Worm (Caenorhabditis elegans) whole organism, young adult: ENCODE data around the gene Y37E11AM.4.

Experiments used
- chd-7 ChIP-seq: sonication (generic microtip); optimal IDR thresholded peaks from 2 replicates; lab custom pipeline; 2016; ENCODE audit warnings: mild to moderate bottlenecking, missing genetic modification characterization, moderate library complexity, missing compliant biosample characterization
- lin-40 ChIP-seq: sonication (generic microtip); optimal IDR thresholded peaks from 2 replicates; lab custom pipeline; 2016; ENCODE audit warnings: missing genetic modification characterization, mild to moderate bottlenecking, missing compliant biosample characterization, missing genotype, missing genetic modification reagents

DNA sequence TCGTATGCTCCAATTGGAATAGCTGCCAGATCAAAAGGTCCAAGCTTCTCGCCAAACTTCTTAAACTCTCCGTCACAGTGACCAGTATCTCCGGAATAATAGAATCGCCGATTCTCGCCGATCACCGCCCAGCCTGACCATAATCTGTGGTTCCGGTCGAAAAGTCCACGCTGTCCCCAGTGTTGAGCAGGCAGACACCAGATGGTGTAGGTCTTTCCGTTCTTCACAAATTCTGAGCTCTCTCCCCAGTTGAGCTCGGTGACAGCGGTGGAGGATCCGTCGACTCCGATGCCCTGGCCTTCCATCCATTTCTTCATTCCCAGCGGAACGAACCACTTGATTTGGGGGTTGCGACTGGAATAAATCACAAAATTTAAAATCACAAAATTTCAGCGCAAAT lies 13.7 kb upstream of the Y37E11AM.4 start:
- TF ChIP-seq chd-7 (tag; lab: Kevin White, UChicago) (no peak), lin-40 (tag; lab: Kevin White, UChicago) (no peak)
